Fruit fly (Drosophila melanogaster): Measurements from ENCODE around the gene crq.

- TF ChIP-seq Sox15 (GFP tag; optimal IDR thresholded peaks at IDR 0.05), result no peak
- TF ChIP-seq CG16779 (tag; optimal IDR thresholded peaks at IDR 0.05), result no peak
- TF ChIP-seq dac (GFP tag; optimal IDR thresholded peaks at IDR 0.05), result no peak
- TF ChIP-seq net (GFP tag; optimal IDR thresholded peaks at IDR 0.05), result no peak
- TF ChIP-seq CG7368 (GFP tag; optimal IDR thresholded peaks at IDR 0.05), result no peak
- TF ChIP-seq CG9139 (GFP tag; optimal IDR thresholded peaks at IDR 0.05), result no peak
- no peak for TF ChIP-seq ss (GFP tag; optimal IDR thresholded peaks at IDR 0.05)
- TF ChIP-seq Gug (GFP tag; IDR thresholded peaks at IDR 0.05), result no peak
- TF ChIP-seq CG8632 (GFP tag; optimal IDR thresholded peaks at IDR 0.05), result no peak
- no peak for TF ChIP-seq CG6163 (GFP tag; IDR thresholded peaks at IDR 0.05)
Measured at dm6 chr2L:426449-426848, 26.4 kb downstream of the crq start.

Data from whole organism, prepupa.